Worm (Caenorhabditis elegans) whole organism, young adult: ENCODE data around the gene ZC373.2.

Source experiments
- B0336.3 ChIP-seq: fragments of 200-800 bp; sonication (Bioruptor generic); IDR thresholded peaks from 2 replicates; pipeline ENCODE4 v1.3.6; 2022; ENCODE audit warnings: missing genetic modification characterization, missing compliant biosample characterization
- C06A6.2 ChIP-seq: fragments of 200-800 bp; sonication (Bioruptor generic); conservative IDR thresholded peaks from 2 replicates; pipeline ENCODE4 v1.3.6; 2022; ENCODE audit warnings: missing genetic modification characterization, missing compliant biosample characterization
- F57A8.1 ChIP-seq: fragments of 200-800 bp; sonication (Bioruptor generic); optimal IDR thresholded peaks from 2 replicates; lab custom pipeline; 2018; ENCODE audit warnings: mild to moderate bottlenecking, missing genetic modification characterization, moderate library complexity, missing compliant biosample characterization
- F57C9.4 ChIP-seq: sonication (generic microtip); optimal IDR thresholded peaks from 2 replicates; lab custom pipeline; 2017; ENCODE audit warnings: mild to moderate bottlenecking, missing genetic modification characterization, missing compliant biosample characterization
- K11D2.4 ChIP-seq: fragments of 200-800 bp; sonication (Bioruptor generic); IDR thresholded peaks from 2 replicates; pipeline ENCODE4 v1.3.6; 2022; ENCODE audit warnings: missing genetic modification reagents, missing genetic modification characterization, missing compliant biosample characterization
- Y53F4B.3 ChIP-seq: fragments of 200-800 bp; sonication (Bioruptor generic); IDR thresholded peaks from 2 replicates; pipeline ENCODE4 v1.3.6; 2022; ENCODE audit warnings: missing genetic modification reagents, missing genetic modification characterization, missing compliant biosample characterization
- Y53G8AR.9 ChIP-seq: fragments of 200-800 bp; sonication (Bioruptor generic); conservative IDR thresholded peaks from 2 replicates; pipeline ENCODE4 v1.3.6; 2022; ENCODE audit warnings: missing genetic modification reagents, missing genetic modification characterization, missing compliant biosample characterization
- aptf-2 ChIP-seq: fragments of 200-800 bp; sonication (Bioruptor generic); conservative IDR thresholded peaks from 2 replicates; pipeline ENCODE4 v1.3.6; 2022; ENCODE audit warnings: missing genetic modification reagents, missing genetic modification characterization, missing compliant biosample characterization
- aptf-3 ChIP-seq: fragments of 200-800 bp; sonication (Bioruptor generic); IDR thresholded peaks from 2 replicates; pipeline ENCODE4 v1.3.6; 2022; ENCODE audit warnings: missing genetic modification characterization, missing compliant biosample characterization
- atf-7 ChIP-seq: sonication (generic microtip); optimal IDR thresholded peaks from 2 replicates; lab custom pipeline; 2017; ENCODE audit warnings: mild to moderate bottlenecking, missing genetic modification characterization, missing compliant biosample characterization
- attf-5 ChIP-seq: fragments of 200-800 bp; sonication (Bioruptor generic); optimal IDR thresholded peaks from 2 replicates; lab custom pipeline; 2018; ENCODE audit warnings: mild to moderate bottlenecking, missing genetic modification characterization, missing compliant biosample characterization
- attf-6 ChIP-seq: fragments of 200-800 bp; sonication (Bioruptor generic); IDR thresholded peaks from 2 replicates; pipeline ENCODE4 v1.3.6; 2022; ENCODE audit warnings: missing genetic modification reagents, missing genetic modification characterization, missing compliant biosample characterization
- bed-2 ChIP-seq: fragments of 200-800 bp; sonication (Bioruptor generic); IDR thresholded peaks from 2 replicates; pipeline ENCODE4 v1.3.6; 2022; ENCODE audit warnings: missing genetic modification reagents, missing genetic modification characterization, missing compliant biosample characterization
- cebp-2 ChIP-seq: fragments of 200-800 bp; sonication (Bioruptor generic); IDR thresholded peaks from 2 replicates; pipeline ENCODE4 v1.3.6; 2022; ENCODE audit warnings: missing genetic modification characterization, missing compliant biosample characterization
- ceh-79 ChIP-seq: sonication (generic microtip); optimal IDR thresholded peaks from 2 replicates; lab custom pipeline; 2017; ENCODE audit warnings: mild to moderate bottlenecking, missing genetic modification characterization, missing compliant biosample characterization
- die-1 ChIP-seq: sonication (generic microtip); optimal IDR thresholded peaks from 2 replicates; lab custom pipeline; 2016; ENCODE audit warnings: missing genotype, mild to moderate bottlenecking, missing genetic modification characterization, missing compliant biosample characterization
- dox-1 ChIP-seq: fragments of 200-800 bp; sonication (Bioruptor generic); IDR thresholded peaks from 2 replicates; pipeline ENCODE4 v1.3.6; 2022; ENCODE audit warnings: missing genetic modification reagents, missing genetic modification characterization, missing compliant biosample characterization
- egrh-3 ChIP-seq: fragments of 200-800 bp; sonication (Bioruptor generic); IDR thresholded peaks from 2 replicates; pipeline ENCODE4 v1.3.6; 2022; ENCODE audit warnings: missing genetic modification reagents, missing genetic modification characterization, missing compliant biosample characterization
- ekl-4 ChIP-seq: fragments of 200-800 bp; sonication (Bioruptor generic); IDR thresholded peaks from 2 replicates; pipeline ENCODE4 v1.3.6; 2022; ENCODE audit warnings: missing genetic modification reagents, missing genetic modification characterization, missing compliant biosample characterization
- hmg-20 ChIP-seq: fragments of 200-800 bp; sonication (Bioruptor generic); IDR thresholded peaks from 2 replicates; pipeline ENCODE4 v1.3.6; 2022; ENCODE audit warnings: missing genetic modification reagents, missing genetic modification characterization, missing compliant biosample characterization
- let-607 ChIP-seq, 2 experiments: fragments of 200-800 bp in 1 of 2; sonication (Bioruptor generic) in 1 of 2; sonication (generic microtip) in 1 of 2; optimal IDR thresholded peaks; 2 replicates each; lab custom pipeline; 2016 to 2018; ENCODE audit warnings: mild to moderate bottlenecking in 2 of 2, missing compliant biosample characterization in 2 of 2, missing genetic modification characterization in 2 of 2, moderate library complexity in 2 of 2, missing genotype in 1 of 2
- lin-40 ChIP-seq: sonication (generic microtip); optimal IDR thresholded peaks from 2 replicates; lab custom pipeline; 2016; ENCODE audit warnings: missing genetic modification characterization, mild to moderate bottlenecking, missing compliant biosample characterization, missing genotype, missing genetic modification reagents
- lsl-1 ChIP-seq: fragments of 200-800 bp; sonication (Bioruptor generic); optimal IDR thresholded peaks from 2 replicates; lab custom pipeline; 2018; ENCODE audit warnings: mild to moderate bottlenecking, missing genetic modification characterization, moderate library complexity, missing compliant biosample characterization
- madf-10 ChIP-seq: sonication (generic microtip); optimal IDR thresholded peaks from 2 replicates; lab custom pipeline; 2016; ENCODE audit warnings: mild to moderate bottlenecking, missing genetic modification characterization, missing compliant biosample characterization
- madf-6 ChIP-seq: fragments of 200-800 bp; sonication (Bioruptor generic); IDR thresholded peaks from 2 replicates; pipeline ENCODE4 v1.3.6; 2022; ENCODE audit warnings: missing genetic modification reagents, missing genetic modification characterization, missing compliant biosample characterization
- nhr-80 ChIP-seq: sonication (generic microtip); optimal IDR thresholded peaks from 2 replicates; lab custom pipeline; 2016; ENCODE audit warnings: missing genetic modification characterization, missing compliant biosample characterization
- pbrm-1 ChIP-seq: fragments of 200-800 bp; sonication (Bioruptor generic); IDR thresholded peaks from 2 replicates; pipeline ENCODE4 v1.3.6; 2022; ENCODE audit warnings: missing genetic modification reagents, missing genetic modification characterization, missing compliant biosample characterization
- pha-4 ChIP-seq: fragments of 150-350 bp; sonication (generic microtip); optimal IDR thresholded peaks from 2 replicates; lab custom pipeline; 2014; ENCODE audit warnings: missing biosample characterization, missing genetic modification reagents, missing genetic modification characterization
- repo-1 ChIP-seq: sonication (generic microtip); optimal IDR thresholded peaks from 2 replicates; lab custom pipeline; 2017; ENCODE audit warnings: mild to moderate bottlenecking, missing genetic modification characterization, missing compliant biosample characterization
- rpc-1 ChIP-seq, 2 experiments: fragments of 150-350 bp in 1 of 2; sonication (generic microtip) in 1 of 2; optimal IDR thresholded peaks; 2 replicates each; lab custom pipeline; 2014 to 2018; ENCODE audit warnings: missing biosample characterization in 1 of 2, missing genetic modification characterization in 1 of 2, missing genetic modification reagents in 1 of 2, missing genotype in 1 of 2
- somi-1 ChIP-seq: fragments of 200-800 bp; sonication (Bioruptor generic); optimal IDR thresholded peaks from 2 replicates; lab custom pipeline; 2018; ENCODE audit warnings: mild to moderate bottlenecking, missing genetic modification characterization, missing compliant biosample characterization
- tbx-9 ChIP-seq: sonication (generic microtip); optimal IDR thresholded peaks from 2 replicates; lab custom pipeline; 2016; ENCODE audit warnings: borderline replicate concordance, missing genetic modification characterization, inconsistent platforms, missing compliant biosample characterization
- unc-62 ChIP-seq: fragments of 150-350 bp; optimal IDR thresholded peaks from 2 replicates; lab custom pipeline; 2014; ENCODE audit warnings: missing biosample characterization, missing genetic modification reagents, missing genetic modification characterization
- ztf-26 ChIP-seq: sonication (generic microtip); optimal IDR thresholded peaks from 2 replicates; lab custom pipeline; 2017; ENCODE audit warnings: missing genetic modification characterization, missing compliant biosample characterization
- ztf-28 ChIP-seq: fragments of 200-800 bp; sonication (Bioruptor generic); IDR thresholded peaks from 2 replicates; pipeline ENCODE4 v1.3.6; 2022; ENCODE audit warnings: missing genetic modification reagents, missing genetic modification characterization, missing compliant biosample characterization

The ZC373.2 gene

ce11 chrX:10060475-10061011 lies 2.3 kb upstream of the ZC373.2 start, which contains the start of gene ZC373.3:
Gene ZC373.3, plus strand, starts transcription at chrX:10060525.
- TF ChIP-seq madf-6 (GFP tag; lab: Robert Waterston, UW) = no peak
- no peak for TF ChIP-seq lsl-1 (GFP tag; lab: Kevin White, UChicago)
- no peak for TF ChIP-seq pha-4 (tag; lab: Kevin White, UChicago)
- no peak for TF ChIP-seq lin-40 (tag; lab: Kevin White, UChicago)

ce11 chrX:10054410-10054800 lies 3.8 kb downstream of the ZC373.2 start:
- TF ChIP-seq ceh-79 (tag; lab: Kevin White, UChicago) (no peak), ekl-4 (GFP tag; lab: Robert Waterston, UW) (no peak), atf-7 (tag; lab: Kevin White, UChicago) (no peak), lin-40 (tag; lab: Kevin White, UChicago) (no peak), tbx-9 (tag; lab: Kevin White, UChicago) (no peak), hmg-20 (GFP tag; lab: Robert Waterston, UW) (no peak), unc-62 (GFP tag; lab: Kevin White, UChicago) (no peak)
- TF ChIP-seq, all 124 proteins: peak for 0

ce11 chrX:10053742-10054409 lies 4.4 kb downstream of the ZC373.2 start, which contains the start of gene cbs-1:
Gene cbs-1, plus strand, starts transcription at chrX:10054275.
- TF ChIP-seq nhr-80 (peak; percentile 9), attf-5 (GFP tag; lab: Kevin White, UChicago) (no peak)

- TF ChIP-seq dox-1 (GFP tag; lab: Robert Waterston, UW) = 0 out of 2 replicates have a peak, but pooled peaks have one; percentile 18
- TF ChIP-seq F57A8.1 (GFP tag; lab: Kevin White, UChicago) = no peak
- peak; percentile 58 for TF ChIP-seq somi-1 (GFP tag; lab: Kevin White, UChicago)
- TF ChIP-seq ztf-28 (GFP tag; lab: Robert Waterston, UW) = no peak
- no peak for TF ChIP-seq egrh-3
- no peak for TF ChIP-seq pbrm-1 (GFP tag; lab: Robert Waterston, UW)
- TF ChIP-seq F57C9.4 = no peak
- no peak for TF ChIP-seq aptf-3 (GFP tag; lab: Robert Waterston, UW)
- TF ChIP-seq let-607 (tag; optimal IDR thresholded peaks at IDR 0.05; lab: Kevin White, UChicago) = peak in 1 of 2 experiments; percentile 37
- no peak for TF ChIP-seq die-1 (tag; lab: Kevin White, UChicago)
- TF ChIP-seq atf-7 (tag; lab: Kevin White, UChicago) = peak; percentile 61
- TF ChIP-seq Y53F4B.3 (GFP tag; lab: Robert Waterston, UW) = no peak
- peak; percentile 76 for TF ChIP-seq nhr-80
- no peak for TF ChIP-seq rpc-1 (optimal IDR thresholded peaks at IDR 0.05; lab: Kevin White, UChicago)
- TF ChIP-seq rpc-1 (tag; optimal IDR thresholded peaks at IDR 0.05; lab: Kevin White, UChicago) = no peak
- no peak for TF ChIP-seq K11D2.4 (GFP tag; lab: Robert Waterston, UW)
- no peak for TF ChIP-seq Y53G8AR.9 (GFP tag; lab: Robert Waterston, UW)
- no peak for TF ChIP-seq B0336.3 (GFP tag; lab: Robert Waterston, UW)
- peak; percentile 44; the same call in 1 of the 2 replicates for TF ChIP-seq C06A6.2 (GFP tag; lab: Robert Waterston, UW)
- no peak for TF ChIP-seq cebp-2 (GFP tag; lab: Robert Waterston, UW)
- no peak for TF ChIP-seq attf-6
- TF ChIP-seq ztf-26 (tag; lab: Kevin White, UChicago) = peak; percentile 44
- TF ChIP-seq madf-10 (tag; lab: Kevin White, UChicago) = peak; percentile 5
- no peak for TF ChIP-seq aptf-2 (GFP tag; lab: Robert Waterston, UW)
- no peak for TF ChIP-seq repo-1 (tag; lab: Kevin White, UChicago)
- TF ChIP-seq lsl-1 (GFP tag; lab: Kevin White, UChicago) = no peak
- no peak for TF ChIP-seq bed-2
- TF ChIP-seq, all 124 proteins: peak for 8
These were observed 6.6 kb downstream of the ZC373.2 start for ce11 chrX:10051625-10052024.
